Fruit fly (Drosophila melanogaster) whole organism, embryonic: Measurements from ENCODE around the gene RpS7.

Experiments used
- Antp ChIP-seq: fragments of 200-800 bp; sonication (Bioruptor generic); optimal IDR thresholded peaks from 3 replicates; lab custom pipeline; 2016; ENCODE audit warnings: missing biosample characterization, missing genetic modification characterization
- Asciz ChIP-seq: fragments of 200-800 bp; sonication (Bioruptor generic); optimal IDR thresholded peaks from 2 replicates; lab custom pipeline; 2017; ENCODE audit warnings: missing biosample characterization, mild to moderate bottlenecking, missing genetic modification characterization, missing genetic modification reagents
- Atf3 ChIP-seq: fragments of 200-800 bp; sonication (Bioruptor generic); optimal IDR thresholded peaks from 3 replicates; lab custom pipeline; 2016; ENCODE audit warnings: missing biosample characterization, missing genetic modification characterization
- Bgb ChIP-seq: fragments of 200-800 bp; sonication (Bioruptor generic); IDR thresholded peaks from 2 replicates; pipeline ENCODE4 v1.3.6; 2022; ENCODE audit warnings: missing biosample characterization, missing genetic modification characterization; ENCODE audit not compliant: partially characterized antibody
- CG12744 ChIP-seq: fragments of 200-800 bp; sonication (Bioruptor generic); optimal IDR thresholded peaks from 2 replicates; lab custom pipeline; 2016; ENCODE audit warnings: missing biosample characterization, missing genetic modification characterization
- CG12769 ChIP-seq: fragments of 200-800 bp; sonication (Bioruptor generic); optimal IDR thresholded peaks from 2 replicates; lab custom pipeline; 2019; ENCODE audit warnings: missing biosample characterization, mild to moderate bottlenecking, missing genetic modification characterization, moderate library complexity
- CG13287 ChIP-seq: fragments of 200-800 bp; sonication (Bioruptor generic); IDR thresholded peaks from 2 replicates; pipeline ENCODE4 v1.3.6; 2022; ENCODE audit warnings: missing biosample characterization, missing genetic modification characterization; ENCODE audit not compliant: partially characterized antibody
- CG13424 ChIP-seq: fragments of 200-800 bp; sonication (Bioruptor generic); optimal IDR thresholded peaks from 2 replicates; lab custom pipeline; 2019; ENCODE audit warnings: missing biosample characterization, mild to moderate bottlenecking, missing genetic modification characterization, moderate library complexity
- CG14441 ChIP-seq: fragments of 200-800 bp; sonication (Bioruptor generic); IDR thresholded peaks from 2 replicates; pipeline ENCODE4 v1.3.6; 2022; ENCODE audit warnings: missing biosample characterization, missing genetic modification characterization
- CG15073 ChIP-seq: fragments of 200-800 bp; sonication (Bioruptor generic); optimal IDR thresholded peaks from 2 replicates; lab custom pipeline; 2016; ENCODE audit warnings: missing biosample characterization, missing genetic modification characterization
- CG16863 ChIP-seq: fragments of 200-800 bp; sonication (Bioruptor generic); optimal IDR thresholded peaks from 3 replicates; lab custom pipeline; 2016; ENCODE audit warnings: missing biosample characterization, missing genetic modification characterization
- CG18476 ChIP-seq: fragments of 200-800 bp; sonication (Bioruptor generic); optimal IDR thresholded peaks from 2 replicates; lab custom pipeline; 2016; ENCODE audit warnings: missing biosample characterization, mild to moderate bottlenecking, missing genetic modification characterization
- CG18764 ChIP-seq: fragments of 200-800 bp; sonication (Bioruptor generic); optimal IDR thresholded peaks from 3 replicates; lab custom pipeline; 2016; ENCODE audit warnings: missing biosample characterization, missing genetic modification characterization
- CG30020 ChIP-seq: fragments of 200-800 bp; optimal IDR thresholded peaks from 2 replicates; lab custom pipeline; 2019; ENCODE audit warnings: missing biosample characterization, mild to moderate bottlenecking, missing genetic modification characterization, moderate library complexity
- CG32532 ChIP-seq: fragments of 200-800 bp; sonication (Bioruptor generic); IDR thresholded peaks from 2 replicates; pipeline ENCODE4 v1.3.6; 2022; ENCODE audit warnings: missing biosample characterization, missing genetic modification characterization
- CG34376 ChIP-seq: fragments of 200-800 bp; sonication (Bioruptor generic); optimal IDR thresholded peaks from 2 replicates; lab custom pipeline; 2018; ENCODE audit warnings: missing biosample characterization, mild to moderate bottlenecking, missing genetic modification characterization
- CG42726 ChIP-seq: fragments of 200-800 bp; sonication (Bioruptor generic); IDR thresholded peaks from 2 replicates; pipeline ENCODE4 v1.3.6; 2022; ENCODE audit warnings: missing biosample characterization, missing genetic modification characterization; ENCODE audit not compliant: partially characterized antibody
- CG4707 ChIP-seq: fragments of 200-800 bp; sonication (Bioruptor generic); optimal IDR thresholded peaks from 2 replicates; lab custom pipeline; 2018; ENCODE audit warnings: missing biosample characterization, mild to moderate bottlenecking, missing genetic modification characterization, moderate library complexity
- CG6272 ChIP-seq: fragments of 200-800 bp; sonication (Bioruptor generic); IDR thresholded peaks from 2 replicates; pipeline ENCODE4 v1.3.6; 2022; ENCODE audit warnings: missing biosample characterization, missing genetic modification characterization
- CG6791 ChIP-seq: fragments of 200-800 bp; sonication (Bioruptor generic); IDR thresholded peaks from 3 replicates; pipeline ENCODE4 v1.3.6; 2022; ENCODE audit warnings: missing biosample characterization, missing genetic modification characterization; ENCODE audit not compliant: partially characterized antibody
- CG6813 ChIP-seq: fragments of 200-800 bp; sonication (Bioruptor generic); optimal IDR thresholded peaks from 2 replicates; lab custom pipeline; 2017; ENCODE audit warnings: missing biosample characterization, missing genetic modification characterization, mild to moderate bottlenecking, moderate library complexity, missing genetic modification reagents
- CG8281 ChIP-seq: fragments of 200-800 bp; sonication (Bioruptor generic); optimal IDR thresholded peaks from 2 replicates; lab custom pipeline; 2018; ENCODE audit warnings: missing biosample characterization, mild to moderate bottlenecking, missing genetic modification characterization, moderate library complexity
- Fer1 ChIP-seq: fragments of 200-800 bp; sonication (Bioruptor generic); optimal IDR thresholded peaks from 2 replicates; lab custom pipeline; 2017; ENCODE audit warnings: missing biosample characterization, mild to moderate bottlenecking, missing genetic modification characterization
- GATAe ChIP-seq: fragments of 200-800 bp; sonication (Bioruptor generic); conservative IDR thresholded peaks from 2 replicates; pipeline ENCODE4 v1.3.6; 2022; ENCODE audit warnings: missing biosample characterization, missing genetic modification characterization
- Hmx ChIP-seq: fragments of 200-800 bp; sonication (Bioruptor generic); optimal IDR thresholded peaks from 2 replicates; lab custom pipeline; 2016; ENCODE audit warnings: missing biosample characterization, missing genetic modification characterization
- Jarid2 ChIP-seq: fragments of 200-800 bp; sonication (Bioruptor generic); optimal IDR thresholded peaks from 3 replicates; lab custom pipeline; 2017; ENCODE audit warnings: mild to moderate bottlenecking, missing biosample characterization, missing genetic modification reagents, missing genetic modification characterization
- Sin3A ChIP-seq: fragments of >200 bp; optimal IDR thresholded peaks from 2 replicates; lab custom pipeline; 2018
- Sry-δ ChIP-seq: fragments of 200-800 bp; sonication (Bioruptor generic); optimal IDR thresholded peaks from 2 replicates; lab custom pipeline; 2016; ENCODE audit warnings: missing biosample characterization, missing genetic modification characterization
- Trl ChIP-seq, 3 experiments: fragments of >200 bp in 2 of 3; fragments of 200-800 bp in 1 of 3; sonication (Bioruptor generic) in 1 of 3; optimal IDR thresholded peaks; 2 replicates in 1 of 3; 3 replicates in 2 of 3; lab custom pipeline; 2016 to 2017; ENCODE audit warnings: missing biosample characterization in 1 of 3, missing genetic modification characterization in 1 of 3
- ara ChIP-seq: fragments of 200-800 bp; sonication (Bioruptor generic); IDR thresholded peaks from 2 replicates; pipeline ENCODE4 v1.3.6; 2022; ENCODE audit warnings: missing biosample characterization, missing genetic modification characterization
- bbx ChIP-seq: fragments of 200-800 bp; sonication (Bioruptor generic); IDR thresholded peaks from 2 replicates; pipeline ENCODE4 v1.3.6; 2022; ENCODE audit warnings: missing biosample characterization, missing genetic modification characterization; ENCODE audit not compliant: partially characterized antibody
- chm ChIP-seq: fragments of 200-800 bp; sonication (Bioruptor generic); IDR thresholded peaks from 2 replicates; pipeline ENCODE4 v1.3.6; 2022; ENCODE audit warnings: missing biosample characterization, missing genetic modification characterization
- corto ChIP-seq: fragments of 200-800 bp; sonication (Bioruptor generic); optimal IDR thresholded peaks from 2 replicates; lab custom pipeline; 2016; ENCODE audit warnings: missing biosample characterization, mild to moderate bottlenecking, missing genetic modification characterization, moderate library complexity
- crc ChIP-seq: fragments of 200-800 bp; sonication (Bioruptor generic); optimal IDR thresholded peaks from 2 replicates; lab custom pipeline; 2016; ENCODE audit warnings: missing biosample characterization, missing genetic modification characterization
- dm ChIP-seq: fragments of 200-800 bp; sonication (Bioruptor generic); optimal IDR thresholded peaks from 3 replicates; lab custom pipeline; 2016; ENCODE audit warnings: missing biosample characterization, missing genetic modification characterization
- dmrt99B ChIP-seq: fragments of 200-800 bp; sonication (Bioruptor generic); optimal IDR thresholded peaks from 2 replicates; lab custom pipeline; 2018; ENCODE audit warnings: missing biosample characterization, mild to moderate bottlenecking, missing genetic modification characterization, moderate library complexity
- exex ChIP-seq: fragments of 200-800 bp; sonication (Bioruptor generic); optimal IDR thresholded peaks from 4 replicates; lab custom pipeline; 2018; ENCODE audit warnings: missing biosample characterization, mild to moderate bottlenecking, missing genetic modification characterization, moderate library complexity
- fd64A ChIP-seq: fragments of 200-800 bp; sonication (Bioruptor generic); optimal IDR thresholded peaks from 3 replicates; lab custom pipeline; 2018; ENCODE audit warnings: missing biosample characterization, mild to moderate bottlenecking, missing genetic modification characterization
- hb ChIP-seq: fragments of 200-800 bp; sonication (Bioruptor generic); IDR thresholded peaks from 3 replicates; pipeline ENCODE4 v1.3.6; 2022; ENCODE audit warnings: missing biosample characterization, missing genetic modification characterization; ENCODE audit not compliant: partially characterized antibody
- klu ChIP-seq: fragments of 200-800 bp; sonication (Bioruptor generic); IDR thresholded peaks from 2 replicates; pipeline ENCODE4 v1.3.6; 2022; ENCODE audit warnings: missing biosample characterization, missing genetic modification characterization
- sd ChIP-seq: fragments of 200-800 bp; sonication (Bioruptor generic); optimal IDR thresholded peaks from 3 replicates; lab custom pipeline; 2018; ENCODE audit warnings: missing biosample characterization, mild to moderate bottlenecking, missing genetic modification characterization, moderate library complexity
- sens ChIP-seq: fragments of 200-800 bp; sonication (Bioruptor generic); peaks from one replicate; lab custom pipeline; 2016; ENCODE audit warnings: missing biosample characterization, missing genetic modification characterization
- sna ChIP-seq: fragments of 200-800 bp; sonication (Bioruptor generic); IDR thresholded peaks from 2 replicates; pipeline ENCODE4 v1.3.6; 2022; ENCODE audit warnings: missing biosample characterization, missing genetic modification characterization; ENCODE audit not compliant: partially characterized antibody
- sr ChIP-seq: fragments of 200-800 bp; sonication (Bioruptor generic); IDR thresholded peaks from 3 replicates; pipeline ENCODE4 v1.3.6; 2022; ENCODE audit warnings: missing biosample characterization, missing genetic modification characterization
- unc-4 ChIP-seq: fragments of 200-800 bp; sonication (Bioruptor generic); IDR thresholded peaks from 2 replicates; pipeline ENCODE4 v1.3.6; 2022; ENCODE audit warnings: missing biosample characterization, missing genetic modification characterization; ENCODE audit not compliant: partially characterized antibody
- yki ChIP-seq: fragments of >200 bp; optimal IDR thresholded peaks from 3 replicates; lab custom pipeline; 2018

Gene RpS7

dm6 chr3R:30203104-30203986, 5.5 kb downstream of the RpS7 start (continued):
- TF ChIP-seq dm (GFP tag; lab: Kevin White, UChicago) = peak; percentile 87
- peak; percentile 60 for TF ChIP-seq CG4707 (GFP tag; lab: Kevin White, UChicago)
- TF ChIP-seq sr = peak; percentile 44; the same call in 2 of the 3 replicates

dm6 chr3R:30202898-30203103, 6.0 kb downstream of the RpS7 start, which contains the start of gene CG9743:
Gene CG9743 (minus strand): TSS chr3R:30202998.
- TF ChIP-seq yki (no peak), dm (GFP tag; lab: Kevin White, UChicago) (no peak), CG16863 (GFP tag; lab: Kevin White, UChicago) (no peak), Sin3A (lab: Kevin White, UChicago) (no peak), Fer1 (no peak), corto (GFP tag; lab: Kevin White, UChicago) (no peak), hb (GFP tag; lab: Robert Waterston, UW) (0 out of 3 replicates have a peak, but pooled peaks have one; percentile 15), Jarid2 (peak; percentile 35), sna (GFP tag; lab: Robert Waterston, UW) (0 out of 2 replicates have a peak, but pooled peaks have one; percentile 21), chm (GFP tag; lab: Robert Waterston, UW) (no peak), CG15073 (GFP tag; lab: Kevin White, UChicago) (no peak), Trl (optimal IDR thresholded peaks at IDR 0.05; lab: Kevin White, UChicago) (peak in 1 of 2 experiments; percentile 6), Trl (GFP tag; optimal IDR thresholded peaks at IDR 0.05; lab: Kevin White, UChicago) (no peak), CG6272 (GFP tag; lab: Robert Waterston, UW) (no peak), unc-4 (GFP tag; lab: Robert Waterston, UW) (peak; percentile 23; the same call in 1 of the 2 replicates), crc (no peak), bbx (GFP tag; lab: Robert Waterston, UW) (peak; percentile 38; the same call in 1 of the 2 replicates), CG30020 (tag; lab: Kevin White, UChicago) (no peak), CG6813 (GFP tag; lab: Kevin White, UChicago) (no peak), Bgb (GFP tag; lab: Robert Waterston, UW) (peak; percentile 34), CG13287 (GFP tag; lab: Robert Waterston, UW) (peak; percentile 24; the same call in 1 of the 2 replicates), CG32532 (no peak), CG6791 (GFP tag; lab: Robert Waterston, UW) (peak; percentile 9; the same call in 1 of the 3 replicates), CG42726 (GFP tag; lab: Robert Waterston, UW) (0 out of 2 replicates have a peak, but pooled peaks have one; percentile 5)
- TF ChIP-seq, all 482 proteins: peak for 10

- no peak for TF ChIP-seq dmrt99B (tag; lab: Kevin White, UChicago)
- no peak for TF ChIP-seq Hmx (GFP tag; lab: Kevin White, UChicago)
- TF ChIP-seq CG18476 (GFP tag; lab: Kevin White, UChicago) = no peak
- TF ChIP-seq Antp (GFP tag; lab: Kevin White, UChicago) = no peak
- peak; percentile 23 for TF ChIP-seq GATAe (GFP tag; lab: Robert Waterston, UW)
- TF ChIP-seq fd64A (GFP tag; lab: Kevin White, UChicago) = no peak
- no peak for TF ChIP-seq ara (GFP tag; lab: Robert Waterston, UW)
- no peak for TF ChIP-seq Asciz (GFP tag; lab: Kevin White, UChicago)
- no peak for TF ChIP-seq CG14441 (GFP tag; lab: Robert Waterston, UW)
- no peak for TF ChIP-seq CG16863 (GFP tag; lab: Kevin White, UChicago)
- no peak for TF ChIP-seq CG12769 (tag; lab: Kevin White, UChicago)
- no peak for TF ChIP-seq Sry-δ (GFP tag; lab: Kevin White, UChicago)
- peak; percentile 79 for TF ChIP-seq sd (tag; lab: Kevin White, UChicago)
- TF ChIP-seq CG12744 = no peak
- TF ChIP-seq CG34376 = peak; percentile 87
- no peak for TF ChIP-seq sens (GFP tag; lab: Kevin White, UChicago)
- no peak for TF ChIP-seq klu (GFP tag; lab: Robert Waterston, UW)
- no peak for TF ChIP-seq CG13424
- TF ChIP-seq CG8281 = no peak
- TF ChIP-seq Atf3 (GFP tag; lab: Kevin White, UChicago) = no peak
- TF ChIP-seq exex = peak; percentile 83
- TF ChIP-seq CG18764 (GFP tag; lab: Kevin White, UChicago) = no peak
- TF ChIP-seq Jarid2 = no peak
Measured at dm6 chr3R:30201064-30201463, 7.8 kb downstream of the RpS7 start.
